Fruit fly (Drosophila melanogaster) whole organism, prepupa: Measurements from ENCODE around the gene CG5966.

Source experiments
- Blimp-1 ChIP-seq: fragments of 200-800 bp; sonication (Bioruptor generic); optimal IDR thresholded peaks from 3 replicates; lab custom pipeline; 2017; ENCODE audit warnings: missing biosample characterization, missing genetic modification characterization, mild to moderate bottlenecking, moderate library complexity, missing genetic modification reagents
- CG10631 ChIP-seq: fragments of 200-800 bp; sonication (Bioruptor generic); optimal IDR thresholded peaks from 2 replicates; lab custom pipeline; 2016; ENCODE audit warnings: missing biosample characterization, missing genetic modification characterization
- CG10669 ChIP-seq: fragments of 200-800 bp; sonication (Bioruptor generic); optimal IDR thresholded peaks from 3 replicates; lab custom pipeline; 2018; ENCODE audit warnings: missing biosample characterization, mild to moderate bottlenecking, missing genetic modification characterization, moderate library complexity
- CG11294 ChIP-seq: fragments of 200-800 bp; sonication (Bioruptor generic); IDR thresholded peaks from 2 replicates; pipeline ENCODE4 v1.3.6; 2022; ENCODE audit warnings: missing biosample characterization, missing genetic modification characterization
- CG11762 ChIP-seq: fragments of 200-800 bp; sonication (Bioruptor generic); optimal IDR thresholded peaks from 3 replicates; lab custom pipeline; 2016; ENCODE audit warnings: missing biosample characterization, missing genetic modification characterization; ENCODE audit not compliant: insufficient read depth
- CG11902 ChIP-seq: fragments of 200-800 bp; sonication (Bioruptor generic); optimal IDR thresholded peaks from 3 replicates; lab custom pipeline; 2016; ENCODE audit warnings: missing biosample characterization, missing genetic modification characterization
- CG15336 ChIP-seq: fragments of 200-800 bp; sonication (Bioruptor generic); IDR thresholded peaks from 2 replicates; pipeline ENCODE4 v1.3.6; 2022; ENCODE audit warnings: missing biosample characterization, missing genetic modification characterization
- CG1621 ChIP-seq: fragments of 200-800 bp; sonication (Bioruptor generic); optimal IDR thresholded peaks from 3 replicates; lab custom pipeline; 2018; ENCODE audit warnings: missing biosample characterization, mild to moderate bottlenecking, missing genetic modification characterization
- CG16779 ChIP-seq: fragments of 200-800 bp; sonication (Bioruptor generic); optimal IDR thresholded peaks from 3 replicates; lab custom pipeline; 2017; ENCODE audit warnings: missing biosample characterization, mild to moderate bottlenecking, missing genetic modification characterization
- CG3032 ChIP-seq: fragments of 200-800 bp; optimal IDR thresholded peaks from 2 replicates; lab custom pipeline; 2019; ENCODE audit warnings: missing biosample characterization, mild to moderate bottlenecking, missing genetic modification characterization, moderate library complexity
- CG31627 ChIP-seq: fragments of 200-800 bp; sonication (Bioruptor generic); optimal IDR thresholded peaks from 3 replicates; lab custom pipeline; 2016; ENCODE audit warnings: missing biosample characterization, missing genetic modification characterization
- CG34406 ChIP-seq: fragments of 200-800 bp; sonication (Bioruptor generic); optimal IDR thresholded peaks from 3 replicates; lab custom pipeline; 2016; ENCODE audit warnings: missing biosample characterization, missing genetic modification characterization
- CG3919 ChIP-seq: fragments of 200-800 bp; sonication (Bioruptor generic); optimal IDR thresholded peaks from 3 replicates; lab custom pipeline; 2016; ENCODE audit warnings: missing biosample characterization, missing genetic modification characterization
- CG6163 ChIP-seq: fragments of 200-800 bp; sonication (Bioruptor generic); IDR thresholded peaks from 3 replicates; pipeline ENCODE4 v1.3.6; 2022; ENCODE audit warnings: missing biosample characterization, missing genetic modification characterization
- CG6276 ChIP-seq: fragments of 200-800 bp; sonication (Bioruptor generic); optimal IDR thresholded peaks from 2 replicates; lab custom pipeline; 2017; ENCODE audit warnings: missing biosample characterization, mild to moderate bottlenecking, missing genetic modification characterization
- CG6792 ChIP-seq: fragments of 200-800 bp; sonication (Bioruptor generic); optimal IDR thresholded peaks from 3 replicates; lab custom pipeline; 2016; ENCODE audit warnings: missing biosample characterization, missing genetic modification characterization
- CG6808 ChIP-seq: fragments of 200-800 bp; sonication (Bioruptor generic); optimal IDR thresholded peaks from 3 replicates; lab custom pipeline; 2017; ENCODE audit warnings: missing biosample characterization, missing genetic modification characterization, mild to moderate bottlenecking, moderate library complexity, missing genetic modification reagents
- CG6854 ChIP-seq: fragments of 200-800 bp; sonication (Bioruptor generic); optimal IDR thresholded peaks from 2 replicates; lab custom pipeline; 2017; ENCODE audit warnings: missing biosample characterization, mild to moderate bottlenecking, missing genetic modification characterization
- CG8119 ChIP-seq: fragments of 200-800 bp; sonication (Bioruptor generic); IDR thresholded peaks from 3 replicates; pipeline ENCODE4 v1.3.6; 2022; ENCODE audit warnings: missing biosample characterization, missing genetic modification characterization
- CG8319 ChIP-seq: fragments of 200-800 bp; sonication (Bioruptor generic); optimal IDR thresholded peaks from 3 replicates; lab custom pipeline; 2016; ENCODE audit warnings: missing biosample characterization, missing genetic modification characterization
- CG8632 ChIP-seq: fragments of 200-800 bp; sonication (Bioruptor generic); optimal IDR thresholded peaks from 3 replicates; lab custom pipeline; 2016; ENCODE audit warnings: missing biosample characterization, missing genetic modification characterization
- Eip78C ChIP-seq: fragments of 200-800 bp; sonication (Bioruptor generic); peaks from one replicate; lab custom pipeline; 2016; ENCODE audit warnings: missing biosample characterization, missing genetic modification characterization
- Eip93F ChIP-seq: fragments of 200-800 bp; sonication (Bioruptor generic); optimal IDR thresholded peaks from 2 replicates; lab custom pipeline; 2016; ENCODE audit warnings: missing biosample characterization, mild to moderate bottlenecking, missing genetic modification characterization
- Ets96B ChIP-seq: fragments of 200-800 bp; optimal IDR thresholded peaks from 2 replicates; lab custom pipeline; 2019; ENCODE audit warnings: missing biosample characterization, mild to moderate bottlenecking, missing genetic modification characterization, moderate library complexity
- Gug ChIP-seq: fragments of 200-800 bp; sonication (Bioruptor generic); IDR thresholded peaks from 2 replicates; pipeline ENCODE4 v1.3.6; 2022; ENCODE audit warnings: missing biosample characterization, missing genetic modification characterization
- Hr39 ChIP-seq: fragments of 200-800 bp; sonication (Bioruptor generic); optimal IDR thresholded peaks from 2 replicates; lab custom pipeline; 2016; ENCODE audit warnings: missing biosample characterization, missing genetic modification characterization
- Hr4 ChIP-seq: fragments of 200-800 bp; sonication (Bioruptor generic); optimal IDR thresholded peaks from 3 replicates; lab custom pipeline; 2016; ENCODE audit warnings: missing biosample characterization, missing genetic modification characterization
- Lpt ChIP-seq: fragments of 200-800 bp; sonication (Bioruptor generic); optimal IDR thresholded peaks from 3 replicates; lab custom pipeline; 2016; ENCODE audit warnings: missing biosample characterization, missing genetic modification characterization
- Met ChIP-seq: fragments of 200-800 bp; sonication (Bioruptor generic); optimal IDR thresholded peaks from 3 replicates; lab custom pipeline; 2016; ENCODE audit warnings: missing biosample characterization, missing genetic modification characterization
- OdsH ChIP-seq: fragments of 200-800 bp; sonication (Bioruptor generic); optimal IDR thresholded peaks from 3 replicates; lab custom pipeline; 2016; ENCODE audit warnings: missing biosample characterization, missing genetic modification characterization
- Smox ChIP-seq: fragments of 200-800 bp; sonication (Bioruptor generic); optimal IDR thresholded peaks from 3 replicates; lab custom pipeline; 2016; ENCODE audit warnings: missing biosample characterization, missing genetic modification characterization
- Sox102F ChIP-seq: fragments of 200-800 bp; sonication (Bioruptor generic); optimal IDR thresholded peaks from 2 replicates; lab custom pipeline; 2016; ENCODE audit warnings: missing biosample characterization, mild to moderate bottlenecking, missing genetic modification characterization
- Sox14 ChIP-seq: fragments of 200-800 bp; sonication (Bioruptor generic); optimal IDR thresholded peaks from 3 replicates; lab custom pipeline; 2016; ENCODE audit warnings: missing biosample characterization, missing genetic modification characterization
- Sox15 ChIP-seq: fragments of 200-800 bp; sonication (Bioruptor generic); optimal IDR thresholded peaks from 3 replicates; lab custom pipeline; 2016; ENCODE audit warnings: missing biosample characterization, missing genetic modification characterization
- achi ChIP-seq: fragments of 200-800 bp; sonication (Bioruptor generic); optimal IDR thresholded peaks from 3 replicates; lab custom pipeline; 2016; ENCODE audit warnings: missing biosample characterization, missing genetic modification characterization
- cyc ChIP-seq: fragments of 200-800 bp; sonication (Bioruptor generic); optimal IDR thresholded peaks from 3 replicates; lab custom pipeline; 2016; ENCODE audit warnings: missing biosample characterization, missing genetic modification characterization
- dac ChIP-seq: fragments of 200-800 bp; sonication (Bioruptor generic); optimal IDR thresholded peaks from 2 replicates; lab custom pipeline; 2017; ENCODE audit warnings: missing biosample characterization, mild to moderate bottlenecking, missing genetic modification characterization
- dsx ChIP-seq: fragments of 200-800 bp; optimal IDR thresholded peaks from 3 replicates; lab custom pipeline; 2019; ENCODE audit warnings: missing biosample characterization, mild to moderate bottlenecking, missing genetic modification characterization, moderate library complexity; ENCODE audit not compliant: poor library complexity, severe bottlenecking
- eg ChIP-seq: fragments of 200-800 bp; sonication (Bioruptor generic); IDR thresholded peaks from 3 replicates; pipeline ENCODE4 v1.3.6; 2022; ENCODE audit warnings: missing biosample characterization, missing genetic modification characterization
- esn ChIP-seq: fragments of 200-800 bp; sonication (Bioruptor generic); optimal IDR thresholded peaks from 2 replicates; lab custom pipeline; 2016; ENCODE audit warnings: missing biosample characterization, mild to moderate bottlenecking, missing genetic modification characterization, moderate library complexity
- fd59A ChIP-seq: fragments of 200-800 bp; sonication (Bioruptor generic); optimal IDR thresholded peaks from 2 replicates; lab custom pipeline; 2017; ENCODE audit warnings: missing biosample characterization, mild to moderate bottlenecking, missing genetic modification characterization, missing genetic modification reagents
- lz ChIP-seq: fragments of 200-800 bp; sonication (Bioruptor generic); optimal IDR thresholded peaks from 3 replicates; lab custom pipeline; 2016; ENCODE audit warnings: missing biosample characterization, missing genetic modification characterization
- pdm3 ChIP-seq: fragments of 200-800 bp; sonication (Bioruptor generic); optimal IDR thresholded peaks from 3 replicates; lab custom pipeline; 2016; ENCODE audit warnings: missing biosample characterization, missing genetic modification characterization
- salr ChIP-seq, 2 experiments: fragments of 200-800 bp; sonication (Bioruptor generic); optimal IDR thresholded peaks; 3 replicates each; lab custom pipeline; 2016 to 2018; ENCODE audit warnings: missing biosample characterization in 2 of 2, missing genetic modification characterization in 2 of 2, mild to moderate bottlenecking in 1 of 2
- spab ChIP-seq: fragments of 200-800 bp; sonication (Bioruptor generic); optimal IDR thresholded peaks from 2 replicates; lab custom pipeline; 2017; ENCODE audit warnings: missing biosample characterization, mild to moderate bottlenecking, missing genetic modification characterization, missing genetic modification reagents
- ss ChIP-seq, 2 experiments: fragments of 200-800 bp; sonication (Bioruptor generic); optimal IDR thresholded peaks; 2 replicates in 1 of 2; 3 replicates in 1 of 2; lab custom pipeline; 2017 to 2018; ENCODE audit warnings: mild to moderate bottlenecking in 2 of 2, missing biosample characterization in 2 of 2, missing genetic modification characterization in 2 of 2, moderate library complexity in 1 of 2
- svp ChIP-seq: fragments of 200-800 bp; sonication (Bioruptor generic); peaks from one replicate; lab custom pipeline; 2016; ENCODE audit warnings: missing biosample characterization, missing genetic modification characterization

Gene CG5966

DNA sequence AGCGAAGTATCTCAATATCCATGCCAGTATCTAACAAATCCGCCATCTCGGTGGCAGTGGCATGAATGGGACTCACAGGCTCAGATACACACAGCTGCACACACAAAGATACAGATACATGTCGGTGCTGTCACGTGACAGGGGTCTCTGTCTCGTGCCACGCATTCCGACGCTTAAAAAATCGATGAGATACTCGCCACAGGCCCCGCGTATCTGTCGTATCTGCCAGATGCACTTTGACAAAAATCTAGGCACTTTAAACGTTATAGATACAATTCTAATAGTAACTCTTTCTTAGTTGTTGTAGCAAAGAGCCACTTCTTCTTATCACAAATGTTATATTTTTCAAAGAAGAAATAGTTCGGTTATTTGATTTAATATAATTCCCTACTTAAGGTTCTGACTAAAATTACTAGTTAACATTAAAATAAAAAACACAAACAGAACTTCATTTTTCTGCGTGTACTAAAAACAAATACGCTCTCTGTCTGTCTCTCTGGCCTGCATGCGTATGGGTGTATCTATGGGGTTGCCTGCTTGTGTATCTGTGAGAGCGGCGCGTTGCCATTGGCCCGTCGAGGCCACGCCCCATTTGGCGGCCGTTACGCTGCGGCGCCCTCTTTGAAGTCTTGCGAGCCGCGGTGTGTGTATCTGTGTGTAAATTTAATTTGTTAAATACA is 12.3 kb downstream of the CG5966 start, which contains the start of gene CG4766 (continued):
- TF ChIP-seq CG6854 (GFP tag; lab: Kevin White, UChicago) (peak; percentile 22), Eip78C (GFP tag; lab: Kevin White, UChicago) (peak; percentile 97), OdsH (peak; percentile 86), CG1621 (peak; percentile 61), CG10631 (GFP tag; lab: Kevin White, UChicago) (peak; percentile 86), Gug (GFP tag; lab: Robert Waterston, UW) (peak; percentile 73), ss (GFP tag; optimal IDR thresholded peaks at IDR 0.05; lab: Kevin White, UChicago) (peak; percentile 56 to 81), CG3032 (tag; lab: Kevin White, UChicago) (peak; percentile 83), lz (GFP tag; lab: Kevin White, UChicago) (peak; percentile 90), eg (peak; percentile 78), CG6163 (GFP tag; lab: Robert Waterston, UW) (peak; percentile 84; the same call in 2 of the 3 replicates), Lpt (GFP tag; lab: Kevin White, UChicago) (peak; percentile 77), Smox (GFP tag; lab: Kevin White, UChicago) (peak; percentile 84), CG8632 (GFP tag; lab: Kevin White, UChicago) (peak; percentile 77), Blimp-1 (GFP tag; lab: Kevin White, UChicago) (peak; percentile 55), CG15336 (peak; percentile 90), Hr4 (GFP tag; lab: Kevin White, UChicago) (peak; percentile 88), svp (GFP tag; lab: Kevin White, UChicago) (peak; percentile 94), dac (GFP tag; lab: Kevin White, UChicago) (peak; percentile 53)
- TF ChIP-seq, all 60 proteins: peak for 59

DNA sequence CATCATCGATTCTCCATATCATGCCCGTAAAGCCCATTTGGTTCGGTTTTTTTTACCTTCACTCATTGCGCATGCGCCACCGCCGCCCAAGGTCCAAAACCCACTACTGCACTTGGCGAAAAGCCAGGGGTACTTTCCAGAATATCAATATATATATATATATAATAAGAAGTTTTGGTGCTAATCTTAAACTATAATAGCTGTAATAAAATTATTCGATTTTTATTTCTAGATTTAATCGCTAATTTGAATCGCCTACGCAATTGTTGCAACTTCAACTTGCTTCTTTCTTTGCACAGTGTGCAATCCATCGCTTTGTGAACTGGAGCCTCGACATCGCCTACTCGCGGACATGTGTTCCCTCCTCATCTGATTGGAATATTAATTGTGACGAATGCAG is 15.2 kb downstream of the CG5966 start:
- TF ChIP-seq eg, result no peak
- peak; percentile 35 for TF ChIP-seq achi
- no peak for TF ChIP-seq lz (GFP tag; lab: Kevin White, UChicago)
- peak; percentile 66; the same call in 2 of the 3 replicates for TF ChIP-seq CG6163 (GFP tag; lab: Robert Waterston, UW)
- no peak for TF ChIP-seq Smox (GFP tag; lab: Kevin White, UChicago)
- peak; percentile 56 for TF ChIP-seq CG6808 (GFP tag; lab: Kevin White, UChicago)
- no peak for TF ChIP-seq Sox14 (GFP tag; lab: Kevin White, UChicago)
- no peak for TF ChIP-seq Hr4 (GFP tag; lab: Kevin White, UChicago)
- no peak for TF ChIP-seq cyc (GFP tag; lab: Kevin White, UChicago)
- TF ChIP-seq CG11762 (GFP tag; lab: Kevin White, UChicago), result no peak
- TF ChIP-seq Eip78C (GFP tag; lab: Kevin White, UChicago), result peak; percentile 63
- TF ChIP-seq CG15336, result peak; percentile 41; the same call in 1 of the 2 replicates
- TF ChIP-seq Sox102F (GFP tag; lab: Kevin White, UChicago), result no peak
- no peak for TF ChIP-seq CG31627 (GFP tag; lab: Kevin White, UChicago)
- TF ChIP-seq CG11294, result no peak
- TF ChIP-seq Gug (GFP tag; lab: Robert Waterston, UW), result no peak
- TF ChIP-seq Met (GFP tag; lab: Kevin White, UChicago), result no peak
- no peak for TF ChIP-seq salr (GFP tag; optimal IDR thresholded peaks at IDR 0.05; lab: Kevin White, UChicago)
- TF ChIP-seq Hr39 (GFP tag; lab: Kevin White, UChicago), result no peak
- no peak for TF ChIP-seq CG11902 (GFP tag; lab: Kevin White, UChicago)
- peak; percentile 66 for TF ChIP-seq Ets96B (tag; lab: Kevin White, UChicago)
- peak; percentile 61 for TF ChIP-seq CG10669 (GFP tag; lab: Kevin White, UChicago)
- TF ChIP-seq CG8119, result no peak
- TF ChIP-seq Blimp-1 (GFP tag; lab: Kevin White, UChicago), result no peak
- no peak for TF ChIP-seq dac (GFP tag; lab: Kevin White, UChicago)
- peak; percentile 8 for TF ChIP-seq esn
- TF ChIP-seq Sox15 (GFP tag; lab: Kevin White, UChicago), result no peak
- TF ChIP-seq CG1621, result no peak
- TF ChIP-seq dsx (GFP tag; lab: Kevin White, UChicago), result peak; percentile 54
- peak; percentile 2 for TF ChIP-seq CG6792 (GFP tag; lab: Kevin White, UChicago)
- no peak for TF ChIP-seq CG8319 (GFP tag; lab: Kevin White, UChicago)
- peak; percentile 5 for TF ChIP-seq pdm3 (GFP tag; lab: Kevin White, UChicago)
- TF ChIP-seq Eip93F (GFP tag; lab: Kevin White, UChicago), result no peak
- no peak for TF ChIP-seq CG6276
- peak; percentile 37 for TF ChIP-seq CG34406 (GFP tag; lab: Kevin White, UChicago)
- peak; percentile 39 for TF ChIP-seq OdsH
- peak; percentile 31 for TF ChIP-seq CG3919 (GFP tag; lab: Kevin White, UChicago)
- peak; percentile 44 for TF ChIP-seq spab (GFP tag; lab: Kevin White, UChicago)
- TF ChIP-seq CG16779 (tag; lab: Kevin White, UChicago), result no peak
- TF ChIP-seq fd59A (GFP tag; lab: Kevin White, UChicago), result peak; percentile 4
